Fruit fly (Drosophila melanogaster) whole organism, prepupa: Measurements from ENCODE around the gene CG18666.
A peak's percentile ranks its signal among the peaks of the same experiment; 100 is the strongest.

Experiments used
- CG10631 ChIP-seq: fragments of 200-800 bp; sonication (Bioruptor generic); optimal IDR thresholded peaks from 2 replicates; lab custom pipeline; 2016; ENCODE audit warnings: missing biosample characterization, missing genetic modification characterization
- CG10669 ChIP-seq: fragments of 200-800 bp; sonication (Bioruptor generic); optimal IDR thresholded peaks from 3 replicates; lab custom pipeline; 2018; ENCODE audit warnings: missing biosample characterization, mild to moderate bottlenecking, missing genetic modification characterization, moderate library complexity
- CG11294 ChIP-seq: fragments of 200-800 bp; sonication (Bioruptor generic); IDR thresholded peaks from 2 replicates; pipeline ENCODE4 v1.3.6; 2022; ENCODE audit warnings: missing biosample characterization, missing genetic modification characterization
- CG11762 ChIP-seq: fragments of 200-800 bp; sonication (Bioruptor generic); optimal IDR thresholded peaks from 3 replicates; lab custom pipeline; 2016; ENCODE audit warnings: missing biosample characterization, missing genetic modification characterization; ENCODE audit not compliant: insufficient read depth
- CG11902 ChIP-seq: fragments of 200-800 bp; sonication (Bioruptor generic); optimal IDR thresholded peaks from 3 replicates; lab custom pipeline; 2016; ENCODE audit warnings: missing biosample characterization, missing genetic modification characterization
- CG15336 ChIP-seq: fragments of 200-800 bp; sonication (Bioruptor generic); IDR thresholded peaks from 2 replicates; pipeline ENCODE4 v1.3.6; 2022; ENCODE audit warnings: missing biosample characterization, missing genetic modification characterization
- CG1621 ChIP-seq: fragments of 200-800 bp; sonication (Bioruptor generic); optimal IDR thresholded peaks from 3 replicates; lab custom pipeline; 2018; ENCODE audit warnings: missing biosample characterization, mild to moderate bottlenecking, missing genetic modification characterization
- CG3032 ChIP-seq: fragments of 200-800 bp; optimal IDR thresholded peaks from 2 replicates; lab custom pipeline; 2019; ENCODE audit warnings: missing biosample characterization, mild to moderate bottlenecking, missing genetic modification characterization, moderate library complexity
- CG32006 ChIP-seq: fragments of 200-800 bp; sonication (Bioruptor generic); optimal IDR thresholded peaks from 3 replicates; lab custom pipeline; 2017; ENCODE audit warnings: missing biosample characterization, mild to moderate bottlenecking, missing genetic modification characterization
- CG34406 ChIP-seq: fragments of 200-800 bp; sonication (Bioruptor generic); optimal IDR thresholded peaks from 3 replicates; lab custom pipeline; 2016; ENCODE audit warnings: missing biosample characterization, missing genetic modification characterization
- CG6163 ChIP-seq: fragments of 200-800 bp; sonication (Bioruptor generic); IDR thresholded peaks from 3 replicates; pipeline ENCODE4 v1.3.6; 2022; ENCODE audit warnings: missing biosample characterization, missing genetic modification characterization
- CG6276 ChIP-seq: fragments of 200-800 bp; sonication (Bioruptor generic); optimal IDR thresholded peaks from 2 replicates; lab custom pipeline; 2017; ENCODE audit warnings: missing biosample characterization, mild to moderate bottlenecking, missing genetic modification characterization
- CG6792 ChIP-seq: fragments of 200-800 bp; sonication (Bioruptor generic); optimal IDR thresholded peaks from 3 replicates; lab custom pipeline; 2016; ENCODE audit warnings: missing biosample characterization, missing genetic modification characterization
- CG6808 ChIP-seq: fragments of 200-800 bp; sonication (Bioruptor generic); optimal IDR thresholded peaks from 3 replicates; lab custom pipeline; 2017; ENCODE audit warnings: missing biosample characterization, missing genetic modification characterization, mild to moderate bottlenecking, moderate library complexity, missing genetic modification reagents
- CG6854 ChIP-seq: fragments of 200-800 bp; sonication (Bioruptor generic); optimal IDR thresholded peaks from 2 replicates; lab custom pipeline; 2017; ENCODE audit warnings: missing biosample characterization, mild to moderate bottlenecking, missing genetic modification characterization
- CG7368 ChIP-seq: fragments of 200-800 bp; sonication (Bioruptor generic); optimal IDR thresholded peaks from 3 replicates; lab custom pipeline; 2016; ENCODE audit warnings: missing biosample characterization, missing genetic modification characterization
- CG8319 ChIP-seq: fragments of 200-800 bp; sonication (Bioruptor generic); optimal IDR thresholded peaks from 3 replicates; lab custom pipeline; 2016; ENCODE audit warnings: missing biosample characterization, missing genetic modification characterization
- CG8632 ChIP-seq: fragments of 200-800 bp; sonication (Bioruptor generic); optimal IDR thresholded peaks from 3 replicates; lab custom pipeline; 2016; ENCODE audit warnings: missing biosample characterization, missing genetic modification characterization
- Eip75B ChIP-seq: fragments of 200-800 bp; sonication (Bioruptor generic); optimal IDR thresholded peaks from 3 replicates; lab custom pipeline; 2016; ENCODE audit warnings: missing biosample characterization, missing genetic modification characterization
- Eip78C ChIP-seq: fragments of 200-800 bp; sonication (Bioruptor generic); peaks from one replicate; lab custom pipeline; 2016; ENCODE audit warnings: missing biosample characterization, missing genetic modification characterization
- Eip93F ChIP-seq: fragments of 200-800 bp; sonication (Bioruptor generic); optimal IDR thresholded peaks from 2 replicates; lab custom pipeline; 2016; ENCODE audit warnings: missing biosample characterization, mild to moderate bottlenecking, missing genetic modification characterization
- Ets21C ChIP-seq: fragments of 200-800 bp; sonication (Bioruptor generic); optimal IDR thresholded peaks from 3 replicates; lab custom pipeline; 2016; ENCODE audit warnings: missing biosample characterization, missing genetic modification characterization
- Gug ChIP-seq: fragments of 200-800 bp; sonication (Bioruptor generic); IDR thresholded peaks from 2 replicates; pipeline ENCODE4 v1.3.6; 2022; ENCODE audit warnings: missing biosample characterization, missing genetic modification characterization
- Hr38 ChIP-seq: sonication (Bioruptor generic); optimal IDR thresholded peaks from 2 replicates; lab custom pipeline; 2016; ENCODE audit warnings: missing biosample characterization, missing genetic modification characterization
- Hr39 ChIP-seq: fragments of 200-800 bp; sonication (Bioruptor generic); optimal IDR thresholded peaks from 2 replicates; lab custom pipeline; 2016; ENCODE audit warnings: missing biosample characterization, missing genetic modification characterization
- Hr4 ChIP-seq: fragments of 200-800 bp; sonication (Bioruptor generic); optimal IDR thresholded peaks from 3 replicates; lab custom pipeline; 2016; ENCODE audit warnings: missing biosample characterization, missing genetic modification characterization
- Lpt ChIP-seq: fragments of 200-800 bp; sonication (Bioruptor generic); optimal IDR thresholded peaks from 3 replicates; lab custom pipeline; 2016; ENCODE audit warnings: missing biosample characterization, missing genetic modification characterization
- Met ChIP-seq: fragments of 200-800 bp; sonication (Bioruptor generic); optimal IDR thresholded peaks from 3 replicates; lab custom pipeline; 2016; ENCODE audit warnings: missing biosample characterization, missing genetic modification characterization
- Smox ChIP-seq: fragments of 200-800 bp; sonication (Bioruptor generic); optimal IDR thresholded peaks from 3 replicates; lab custom pipeline; 2016; ENCODE audit warnings: missing biosample characterization, missing genetic modification characterization
- Sox102F ChIP-seq: fragments of 200-800 bp; sonication (Bioruptor generic); optimal IDR thresholded peaks from 2 replicates; lab custom pipeline; 2016; ENCODE audit warnings: missing biosample characterization, mild to moderate bottlenecking, missing genetic modification characterization
- Sox14 ChIP-seq: fragments of 200-800 bp; sonication (Bioruptor generic); optimal IDR thresholded peaks from 3 replicates; lab custom pipeline; 2016; ENCODE audit warnings: missing biosample characterization, missing genetic modification characterization
- Sox15 ChIP-seq: fragments of 200-800 bp; sonication (Bioruptor generic); optimal IDR thresholded peaks from 3 replicates; lab custom pipeline; 2016; ENCODE audit warnings: missing biosample characterization, missing genetic modification characterization
- acj6 ChIP-seq: fragments of 200-800 bp; sonication (Bioruptor generic); optimal IDR thresholded peaks from 3 replicates; lab custom pipeline; 2016; ENCODE audit warnings: missing biosample characterization, missing genetic modification characterization
- dac ChIP-seq: fragments of 200-800 bp; sonication (Bioruptor generic); optimal IDR thresholded peaks from 2 replicates; lab custom pipeline; 2017; ENCODE audit warnings: missing biosample characterization, mild to moderate bottlenecking, missing genetic modification characterization
- dsx ChIP-seq: fragments of 200-800 bp; optimal IDR thresholded peaks from 3 replicates; lab custom pipeline; 2019; ENCODE audit warnings: missing biosample characterization, mild to moderate bottlenecking, missing genetic modification characterization, moderate library complexity; ENCODE audit not compliant: poor library complexity, severe bottlenecking
- eg ChIP-seq: fragments of 200-800 bp; sonication (Bioruptor generic); IDR thresholded peaks from 3 replicates; pipeline ENCODE4 v1.3.6; 2022; ENCODE audit warnings: missing biosample characterization, missing genetic modification characterization
- esn ChIP-seq: fragments of 200-800 bp; sonication (Bioruptor generic); optimal IDR thresholded peaks from 2 replicates; lab custom pipeline; 2016; ENCODE audit warnings: missing biosample characterization, mild to moderate bottlenecking, missing genetic modification characterization, moderate library complexity
- fd59A ChIP-seq: fragments of 200-800 bp; sonication (Bioruptor generic); optimal IDR thresholded peaks from 2 replicates; lab custom pipeline; 2017; ENCODE audit warnings: missing biosample characterization, mild to moderate bottlenecking, missing genetic modification characterization, missing genetic modification reagents
- fd85E ChIP-seq: fragments of 200-800 bp; sonication (Bioruptor generic); optimal IDR thresholded peaks from 3 replicates; lab custom pipeline; 2016; ENCODE audit warnings: missing biosample characterization, missing genetic modification characterization
- lz ChIP-seq: fragments of 200-800 bp; sonication (Bioruptor generic); optimal IDR thresholded peaks from 3 replicates; lab custom pipeline; 2016; ENCODE audit warnings: missing biosample characterization, missing genetic modification characterization
- net ChIP-seq: fragments of 200-800 bp; sonication (Bioruptor generic); optimal IDR thresholded peaks from 3 replicates; lab custom pipeline; 2016; ENCODE audit warnings: missing biosample characterization, missing genetic modification characterization
- pdm3 ChIP-seq: fragments of 200-800 bp; sonication (Bioruptor generic); optimal IDR thresholded peaks from 3 replicates; lab custom pipeline; 2016; ENCODE audit warnings: missing biosample characterization, missing genetic modification characterization
- salr ChIP-seq, 2 experiments: fragments of 200-800 bp; sonication (Bioruptor generic); optimal IDR thresholded peaks; 3 replicates each; lab custom pipeline; 2016 to 2018; ENCODE audit warnings: missing biosample characterization in 2 of 2, missing genetic modification characterization in 2 of 2, mild to moderate bottlenecking in 1 of 2
- ss ChIP-seq, 2 experiments: fragments of 200-800 bp; sonication (Bioruptor generic); optimal IDR thresholded peaks; 2 replicates in 1 of 2; 3 replicates in 1 of 2; lab custom pipeline; 2017 to 2018; ENCODE audit warnings: mild to moderate bottlenecking in 2 of 2, missing biosample characterization in 2 of 2, missing genetic modification characterization in 2 of 2, moderate library complexity in 1 of 2
- svp ChIP-seq: fragments of 200-800 bp; sonication (Bioruptor generic); peaks from one replicate; lab custom pipeline; 2016; ENCODE audit warnings: missing biosample characterization, missing genetic modification characterization
- topi ChIP-seq: fragments of 200-800 bp; sonication (Bioruptor generic); optimal IDR thresholded peaks from 3 replicates; lab custom pipeline; 2016; ENCODE audit warnings: missing biosample characterization, missing genetic modification characterization
- vri ChIP-seq: fragments of 200-800 bp; sonication (Bioruptor generic); optimal IDR thresholded peaks from 3 replicates; lab custom pipeline; 2016; ENCODE audit warnings: missing biosample characterization, mild to moderate bottlenecking, missing genetic modification characterization

Gene CG18666

dm6 chr2L:11027825-11028496 lies 6.6 kb upstream of the CG18666 start:
- TF ChIP-seq vri, result no peak
- no peak for TF ChIP-seq CG10631 (GFP tag; lab: Kevin White, UChicago)
- TF ChIP-seq CG6854 (GFP tag; lab: Kevin White, UChicago), result no peak
- TF ChIP-seq Hr39 (GFP tag; lab: Kevin White, UChicago), result no peak
- no peak for TF ChIP-seq Eip75B (GFP tag; lab: Kevin White, UChicago)
- no peak for TF ChIP-seq ss (GFP tag; optimal IDR thresholded peaks at IDR 0.05; lab: Kevin White, UChicago)
- TF ChIP-seq CG6808 (GFP tag; lab: Kevin White, UChicago), result no peak
- no peak for TF ChIP-seq CG10669
- TF ChIP-seq, all 60 proteins: peak for 0

DNA sequence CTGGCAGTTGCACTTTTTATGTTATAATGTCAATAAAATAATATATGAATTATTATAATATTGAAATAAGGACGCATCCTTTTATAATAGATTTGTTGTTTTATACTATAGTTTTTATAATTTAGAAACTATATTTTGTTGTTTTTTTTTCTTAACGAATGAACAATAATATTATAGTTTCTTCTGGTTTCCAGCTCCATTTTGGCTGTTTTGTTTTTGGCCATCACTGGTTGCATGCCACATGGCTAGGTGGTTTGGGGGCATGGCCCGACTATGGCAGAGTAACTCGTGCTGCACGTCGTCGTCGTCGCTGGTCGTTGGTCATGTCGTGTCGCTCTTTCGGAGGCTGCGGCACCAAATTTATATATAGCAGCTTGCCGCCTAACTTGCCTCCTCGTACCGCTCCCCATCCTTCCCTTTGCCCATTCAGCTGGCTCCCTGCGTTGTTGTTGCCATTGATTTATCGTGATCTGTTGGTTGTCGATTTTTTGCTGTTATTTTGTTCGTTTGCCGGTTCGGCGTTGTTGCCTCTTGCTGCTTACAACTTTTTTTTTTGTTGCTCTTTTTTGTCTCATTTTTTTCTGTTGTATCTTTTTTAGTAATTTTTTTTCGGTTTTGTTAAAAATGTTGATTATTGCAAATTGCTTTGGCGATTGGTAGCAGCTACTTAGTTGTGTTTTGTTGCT lies 2.2 kb upstream of the CG18666 start:
- TF ChIP-seq Gug (GFP tag; lab: Robert Waterston, UW) (peak; percentile 39; the same call in 1 of the 2 replicates), dsx (GFP tag; lab: Kevin White, UChicago) (peak; percentile 51), pdm3 (GFP tag; lab: Kevin White, UChicago) (no peak), CG10669 (no peak), fd85E (GFP tag; lab: Kevin White, UChicago) (no peak), CG8319 (GFP tag; lab: Kevin White, UChicago) (no peak), CG7368 (GFP tag; lab: Kevin White, UChicago) (no peak), Smox (GFP tag; lab: Kevin White, UChicago) (no peak), dac (GFP tag; lab: Kevin White, UChicago) (peak; percentile 5), Lpt (GFP tag; lab: Kevin White, UChicago) (peak; percentile 30), CG15336 (GFP tag; lab: Robert Waterston, UW) (peak; percentile 73), topi (GFP tag; lab: Kevin White, UChicago) (no peak), Hr39 (GFP tag; lab: Kevin White, UChicago) (no peak), CG6276 (GFP tag; lab: Kevin White, UChicago) (peak; percentile 87), net (GFP tag; lab: Kevin White, UChicago) (no peak), CG1621 (no peak), ss (GFP tag; optimal IDR thresholded peaks at IDR 0.05; lab: Kevin White, UChicago) (peak; percentile 32 to 75), Hr4 (GFP tag; lab: Kevin White, UChicago) (peak; percentile 7), salr (GFP tag; optimal IDR thresholded peaks at IDR 0.05; lab: Kevin White, UChicago) (peak in 1 of 2 experiments; percentile 41), svp (GFP tag; lab: Kevin White, UChicago) (no peak), fd59A (GFP tag; lab: Kevin White, UChicago) (no peak), CG8632 (no peak), Eip93F (no peak), CG6808 (GFP tag; lab: Kevin White, UChicago) (peak; percentile 38), vri (no peak), Sox102F (no peak), CG6163 (no peak), Hr38 (GFP tag; lab: Kevin White, UChicago) (no peak), acj6 (GFP tag; lab: Kevin White, UChicago) (no peak), Met (GFP tag; lab: Kevin White, UChicago) (no peak), eg (GFP tag; lab: Robert Waterston, UW) (peak; percentile 79), CG10631 (GFP tag; lab: Kevin White, UChicago) (peak; percentile 43), CG11294 (GFP tag; lab: Robert Waterston, UW) (no peak; the same call in 1 of the 2 replicates), CG11902 (GFP tag; lab: Kevin White, UChicago) (no peak), lz (GFP tag; lab: Kevin White, UChicago) (no peak), CG3032 (tag; lab: Kevin White, UChicago) (no peak), Sox14 (GFP tag; lab: Kevin White, UChicago) (no peak), CG32006 (GFP tag; lab: Kevin White, UChicago) (peak; percentile 60), Eip75B (GFP tag; lab: Kevin White, UChicago) (no peak), CG6792 (GFP tag; lab: Kevin White, UChicago) (no peak), esn (GFP tag; lab: Kevin White, UChicago) (no peak), Eip78C (GFP tag; lab: Kevin White, UChicago) (peak; percentile 69), Sox15 (GFP tag; lab: Kevin White, UChicago) (no peak), Ets21C (GFP tag; lab: Kevin White, UChicago) (no peak), CG34406 (GFP tag; lab: Kevin White, UChicago) (no peak), CG11762 (GFP tag; lab: Kevin White, UChicago) (no peak)
